Worm (Caenorhabditis elegans): ENCODE data around the gene dhs-7.

dhs-7 gene

DNA sequence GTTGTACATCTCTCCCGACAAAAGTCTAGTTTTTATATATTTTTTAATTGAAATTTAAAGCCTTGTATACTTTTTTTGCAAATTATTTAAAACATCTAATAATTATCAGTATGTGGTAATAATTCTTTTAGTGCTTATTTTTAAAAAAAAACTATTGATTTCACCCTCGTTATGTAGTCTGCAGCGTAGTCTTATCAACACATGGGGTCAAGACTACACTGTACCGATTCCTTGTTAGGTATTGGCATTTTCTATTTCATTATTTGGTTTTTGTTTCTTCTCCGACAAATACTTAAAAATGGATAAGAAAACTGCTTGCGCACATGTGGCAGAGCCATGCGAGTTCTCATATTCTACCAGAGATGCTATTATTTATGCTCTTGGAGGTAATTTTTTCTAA, 12.2 kb downstream of the dhs-7 start, which contains the start of gene maoc-1:
Gene maoc-1 (plus strand): TSS at position 237 of the 400 bp plus-strand sequence.
- no peak for TF ChIP-seq hpl-2 (GFP tag; optimal IDR thresholded peaks at IDR 0.05)
- TF ChIP-seq pag-3 (tag; optimal IDR thresholded peaks at IDR 0.05; ENCODE audit: borderline replicate concordance, insufficient read depth): no peak
- no peak for TF ChIP-seq nhr-47 (tag; optimal IDR thresholded peaks at IDR 0.05)
- peak; percentile 5 for TF ChIP-seq blmp-1 (tag; optimal IDR thresholded peaks at IDR 0.05)
- TF ChIP-seq elt-3 (tag; optimal IDR thresholded peaks at IDR 0.05): no peak
- TF ChIP-seq elt-2 (tag; optimal IDR thresholded peaks at IDR 0.05): peak; percentile 6
- peak; percentile 36 for TF ChIP-seq nhr-20 (tag; optimal IDR thresholded peaks at IDR 0.05)
- TF ChIP-seq lin-35 (GFP tag; optimal IDR thresholded peaks at IDR 0.05): peak in 1 of 2 experiments; percentile 18

DNA sequence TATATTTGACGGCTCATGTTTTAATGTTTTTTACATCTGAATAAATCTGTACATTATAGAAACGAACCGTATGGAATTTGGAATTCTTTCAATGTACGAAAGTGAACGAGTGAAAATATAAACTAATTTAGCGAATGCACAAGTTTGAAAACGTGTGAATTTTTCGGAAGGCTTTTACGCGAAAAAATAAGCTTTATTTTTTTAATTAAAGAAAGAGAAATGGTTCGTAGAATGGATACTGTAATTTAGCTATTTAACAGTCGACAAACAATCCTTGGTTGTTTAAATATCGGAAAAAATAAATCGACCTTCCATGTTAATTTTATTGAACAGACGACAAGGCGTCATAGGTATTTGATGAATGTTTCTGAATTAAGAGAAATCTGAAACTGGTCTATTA, 12.7 kb downstream of the dhs-7 start, which contains the start of gene acdh-12:
Gene acdh-12 (minus strand): TSS at position 101 of the 400 bp plus-strand sequence.
- TF ChIP-seq lin-39 (tag; optimal IDR thresholded peaks at IDR 0.05) (no peak), Y116A8C.19 (tag; optimal IDR thresholded peaks at IDR 0.05; ENCODE audit: borderline replicate concordance) (no peak), ets-5 (GFP tag; IDR thresholded peaks at IDR 0.05) (no peak), zag-1 (tag; optimal IDR thresholded peaks at IDR 0.05) (no peak), zip-4 (GFP tag; optimal IDR thresholded peaks at IDR 0.05) (no peak), nhr-20 (tag; optimal IDR thresholded peaks at IDR 0.05) (no peak), nhr-237 (tag; optimal IDR thresholded peaks at IDR 0.05) (no peak), nhr-11 (tag; optimal IDR thresholded peaks at IDR 0.05) (no peak), irx-1 (tag; optimal IDR thresholded peaks at IDR 0.05) (no peak), ama-1 (optimal IDR thresholded peaks at IDR 0.05) (no peak), mdl-1 (tag; optimal IDR thresholded peaks at IDR 0.05) (no peak), nhr-76 (tag; optimal IDR thresholded peaks at IDR 0.05) (no peak), fkh-4 (tag; optimal IDR thresholded peaks at IDR 0.05; ENCODE audit: borderline replicate concordance) (no peak), fkh-8 (tag; optimal IDR thresholded peaks at IDR 0.05) (no peak), pax-3 (tag; optimal IDR thresholded peaks at IDR 0.05) (no peak), nhr-47 (tag; optimal IDR thresholded peaks at IDR 0.05) (no peak)

DNA sequence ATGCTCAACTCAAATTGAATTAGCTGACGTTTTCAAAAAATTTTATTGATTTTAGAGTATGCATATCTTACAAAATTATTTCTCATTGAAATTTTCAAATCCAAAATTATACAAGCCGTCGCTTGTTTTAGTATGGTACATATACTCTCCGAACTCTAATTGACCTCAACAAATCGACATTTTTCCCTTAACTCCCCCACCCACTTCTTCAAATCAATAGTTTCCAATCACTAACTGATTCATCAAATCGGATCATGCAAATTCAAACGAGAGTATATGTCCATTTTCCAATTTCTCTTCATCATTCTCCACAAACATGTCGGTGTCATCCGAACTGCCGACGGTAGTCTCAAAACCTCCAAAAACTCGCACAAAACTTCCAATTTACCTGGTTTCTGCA, 19.1 kb downstream of the dhs-7 start, which contains the start of gene E04F6.4:
Gene E04F6.4 (plus strand): TSS at position 301 of the 400 bp plus-strand sequence.
- TF ChIP-seq lin-13 (GFP tag; optimal IDR thresholded peaks at IDR 0.05): no peak
- TF ChIP-seq grh-1 (GFP tag; IDR thresholded peaks at IDR 0.05): no peak
- no peak for TF ChIP-seq ceh-82 (tag; optimal IDR thresholded peaks at IDR 0.05)
- TF ChIP-seq nhr-77 (tag; optimal IDR thresholded peaks at IDR 0.05): no peak
- no peak for TF ChIP-seq lir-3 (tag; optimal IDR thresholded peaks at IDR 0.05; ENCODE audit: poor library complexity)
- no peak for TF ChIP-seq nhr-11 (tag; optimal IDR thresholded peaks at IDR 0.05)
- no peak for TF ChIP-seq ets-5 (GFP tag; IDR thresholded peaks at IDR 0.05)
- TF ChIP-seq jun-1 (tag; optimal IDR thresholded peaks at IDR 0.05): no peak
- no peak for TF ChIP-seq nhr-84 (tag; optimal IDR thresholded peaks at IDR 0.05)
- TF ChIP-seq irx-1 (tag; optimal IDR thresholded peaks at IDR 0.05): no peak
- no peak for TF ChIP-seq unc-30 (tag; optimal IDR thresholded peaks at IDR 0.05)
- TF ChIP-seq lin-15B (tag; optimal IDR thresholded peaks at IDR 0.05): no peak

DNA sequence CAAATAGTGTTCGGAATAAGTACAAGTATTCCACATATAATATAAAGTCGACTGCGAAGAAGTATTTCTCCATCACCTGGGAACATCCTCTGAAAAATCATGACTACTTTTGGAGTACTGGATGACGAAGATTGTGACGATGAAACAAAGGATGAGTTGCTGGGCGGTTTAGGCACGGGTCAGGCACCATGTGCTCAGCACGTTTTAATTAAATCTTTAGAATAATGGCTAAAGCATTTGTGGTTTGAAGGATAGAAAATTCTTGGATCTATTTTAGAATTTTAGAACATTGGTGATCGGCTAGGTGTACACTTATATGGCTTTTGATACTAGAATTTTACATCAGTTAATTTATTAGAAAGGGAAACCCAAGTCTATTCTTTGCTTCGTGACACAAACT, 21.1 kb downstream of the dhs-7 start, which contains the start of gene C27H5.6:
Gene C27H5.6 (minus strand): TSS at position 101 of the 400 bp plus-strand sequence.
- no peak for TF ChIP-seq ceh-88 (GFP tag; IDR thresholded peaks at IDR 0.05)
- peak; percentile 34 for TF ChIP-seq lir-3 (tag; optimal IDR thresholded peaks at IDR 0.05; ENCODE audit: poor library complexity)

DNA sequence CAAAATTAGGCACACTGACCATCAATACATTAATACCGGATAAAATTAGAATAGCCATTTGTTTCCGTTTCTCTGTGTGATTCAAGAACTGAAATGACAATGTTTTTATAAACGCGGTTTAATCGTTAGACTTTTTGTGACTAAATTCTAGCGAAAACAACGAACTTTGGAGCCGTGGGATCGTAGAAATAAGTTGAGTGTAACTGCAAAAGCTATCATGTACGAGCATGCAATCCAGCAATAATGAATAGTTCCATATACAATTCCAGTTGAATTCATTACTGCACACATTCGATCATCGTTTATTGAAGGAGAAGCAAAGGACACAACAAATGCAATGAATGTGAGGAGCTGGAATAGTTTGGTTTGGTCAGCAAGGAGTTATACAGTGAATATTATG, 22.1 kb downstream of the dhs-7 start:
- TF ChIP-seq pax-3 (tag; optimal IDR thresholded peaks at IDR 0.05) (no peak), mdl-1 (tag; optimal IDR thresholded peaks at IDR 0.05) (no peak), xbp-1 (tag; optimal IDR thresholded peaks at IDR 0.05) (no peak), mep-1 (tag; optimal IDR thresholded peaks at IDR 0.05) (no peak), nhr-71 (tag; optimal IDR thresholded peaks at IDR 0.05) (no peak), nhr-77 (tag; optimal IDR thresholded peaks at IDR 0.05) (no peak), ceh-90 (tag; optimal IDR thresholded peaks at IDR 0.05) (no peak), hlh-4 (tag; optimal IDR thresholded peaks at IDR 0.05) (no peak), nhr-12 (tag; optimal IDR thresholded peaks at IDR 0.05) (no peak), nhr-84 (tag; optimal IDR thresholded peaks at IDR 0.05) (no peak), Y116A8C.19 (tag; optimal IDR thresholded peaks at IDR 0.05; ENCODE audit: borderline replicate concordance) (no peak)

Measured in whole organism, L1 larva.